Worm (Caenorhabditis elegans) whole organism, early embryonic: ENCODE measurements around the gene fbxb-59.

Experiments
- ama-1 ChIP-seq: fragments of 150-350 bp; optimal IDR thresholded peaks from 2 replicates; lab custom pipeline; 2014
- ceh-36 ChIP-seq: sonication (generic microtip); optimal IDR thresholded peaks from 2 replicates; lab custom pipeline; 2016; ENCODE audit warnings: missing genetic modification characterization, inconsistent platforms, missing compliant biosample characterization
- ets-7 ChIP-seq: sonication (generic microtip); optimal IDR thresholded peaks from 2 replicates; lab custom pipeline; 2016; ENCODE audit warnings: missing genotype, missing genetic modification characterization, missing compliant biosample characterization
- flt-1 ChIP-seq: fragments of 200-800 bp; sonication (Bioruptor generic); IDR thresholded peaks from 2 replicates; pipeline ENCODE4 v1.3.6; 2022; ENCODE audit warnings: missing genetic modification characterization, missing compliant biosample characterization
- hmg-4 ChIP-seq: fragments of 200-800 bp; sonication (Bioruptor generic); optimal IDR thresholded peaks from 2 replicates; lab custom pipeline; 2018; ENCODE audit warnings: mild to moderate bottlenecking, missing genetic modification characterization, missing compliant biosample characterization
- pes-1 ChIP-seq: fragments of 200-800 bp; sonication (Bioruptor generic); IDR thresholded peaks from 2 replicates; pipeline ENCODE4 v1.3.6; 2022; ENCODE audit warnings: missing genetic modification reagents, missing genetic modification characterization, missing compliant biosample characterization
- scrt-1 ChIP-seq: fragments of 200-800 bp; sonication (Bioruptor generic); IDR thresholded peaks from 2 replicates; pipeline ENCODE4 v1.3.6; 2022; ENCODE audit warnings: missing genetic modification characterization, missing compliant biosample characterization
- tbx-11 ChIP-seq: fragments of 200-800 bp; sonication (Bioruptor generic); IDR thresholded peaks from 2 replicates; pipeline ENCODE4 v1.3.6; 2022; ENCODE audit warnings: missing genetic modification characterization, missing compliant biosample characterization
- tbx-37 ChIP-seq: fragments of 200-800 bp; sonication (Bioruptor generic); conservative IDR thresholded peaks from 2 replicates; pipeline ENCODE4 v1.3.6; 2022; ENCODE audit warnings: missing genetic modification reagents, missing genetic modification characterization, missing compliant biosample characterization

- TF ChIP-seq ceh-36 (no peak), scrt-1 (GFP tag; lab: Robert Waterston, UW) (no peak), ets-7 (tag; lab: Kevin White, UChicago) (no peak), flt-1 (GFP tag; lab: Robert Waterston, UW) (no peak), ama-1 (no peak), pes-1 (no peak), tbx-37 (GFP tag; lab: Robert Waterston, UW) (no peak), hmg-4 (GFP tag; lab: Kevin White, UChicago) (no peak), tbx-11 (GFP tag; lab: Robert Waterston, UW) (no peak)
Measured at ce11 chrV:20192102-20192880, 13.7 kb downstream of the fbxb-59 start, which contains the start of the genes fbxa-115 and Y113G7B.27.
